Worm (Caenorhabditis elegans) whole organism, L1 larva: ENCODE measurements around the gene C16D9.4.

Experiments
- C04F5.9 ChIP-seq: sonication (generic microtip); optimal IDR thresholded peaks from 2 replicates; lab custom pipeline; 2016; ENCODE audit warnings: missing genetic modification characterization, missing compliant biosample characterization
- C34B4.2 ChIP-seq: sonication (generic microtip); optimal IDR thresholded peaks from 2 replicates; lab custom pipeline; 2017; ENCODE audit warnings: mild to moderate bottlenecking, missing genetic modification characterization, missing compliant biosample characterization
- Y116A8C.19 ChIP-seq: sonication (generic microtip); optimal IDR thresholded peaks from 2 replicates; lab custom pipeline; 2016; ENCODE audit warnings: missing compliant biosample characterization, missing genetic modification characterization, borderline replicate concordance
- alr-1 ChIP-seq: fragments of 200-800 bp; sonication (Bioruptor generic); optimal IDR thresholded peaks from 2 replicates; lab custom pipeline; 2018; ENCODE audit warnings: borderline replicate concordance, mild to moderate bottlenecking, missing genetic modification characterization, missing compliant biosample characterization
- aly-2 ChIP-seq: fragments of 150-350 bp; optimal IDR thresholded peaks from 2 replicates; lab custom pipeline; 2014; ENCODE audit warnings: missing biosample characterization, missing genetic modification characterization
- ama-1 ChIP-seq: fragments of 150-350 bp; optimal IDR thresholded peaks from 2 replicates; lab custom pipeline; 2014
- blmp-1 ChIP-seq: fragments of 150-350 bp; optimal IDR thresholded peaks from 2 replicates; lab custom pipeline; 2014; ENCODE audit warnings: missing biosample characterization, missing genetic modification characterization
- ceh-82 ChIP-seq, 3 experiments: fragments of 150-350 bp in 1 of 3; sonication (generic microtip) in 2 of 3; optimal IDR thresholded peaks; 2 replicates each; lab custom pipeline; 2014 to 2017; ENCODE audit warnings: missing biosample characterization in 3 of 3, missing genetic modification characterization in 3 of 3
- ces-1 ChIP-seq: fragments of 150-350 bp; optimal IDR thresholded peaks from 2 replicates; lab custom pipeline; 2014; ENCODE audit warnings: missing biosample characterization, missing genetic modification reagents, missing genetic modification characterization
- dpl-1 ChIP-seq, 3 experiments: fragments of 150-350 bp in 2 of 3; sonication (generic microtip) in 1 of 3; optimal IDR thresholded peaks; 2 replicates each; lab custom pipeline; 2014 to 2017; ENCODE audit warnings: missing biosample characterization in 3 of 3, missing genetic modification characterization in 3 of 3, missing genetic modification reagents in 3 of 3
- dsc-1 ChIP-seq: sonication (generic microtip); optimal IDR thresholded peaks from 2 replicates; lab custom pipeline; 2016; ENCODE audit warnings: mild to moderate bottlenecking, missing genetic modification characterization, missing compliant biosample characterization
- efl-1 ChIP-seq, 4 experiments: fragments of 150-350 bp; optimal IDR thresholded peaks in 3 of 4; peaks in 1 of 4; 1 replicate in 1 of 4; 2 replicates in 3 of 4; lab custom pipeline; 2014; ENCODE audit warnings: missing biosample characterization in 2 of 4, missing genetic modification characterization in 2 of 4, missing genetic modification reagents in 2 of 4
- efl-3 ChIP-seq: fragments of 200-800 bp; sonication (Bioruptor generic); optimal IDR thresholded peaks from 2 replicates; lab custom pipeline; 2018; ENCODE audit warnings: mild to moderate bottlenecking, missing genetic modification characterization, missing compliant biosample characterization
- egl-27 ChIP-seq, 2 experiments: fragments of 150-350 bp in 1 of 2; sonication (generic microtip); optimal IDR thresholded peaks; 3 replicates each; lab custom pipeline; 2017 to 2018; ENCODE audit warnings: missing biosample characterization in 2 of 2, missing genetic modification characterization in 2 of 2, missing genetic modification reagents in 2 of 2
- fkh-10 ChIP-seq: sonication (generic microtip); optimal IDR thresholded peaks from 2 replicates; lab custom pipeline; 2017; ENCODE audit warnings: missing biosample characterization, missing genetic modification reagents, missing genetic modification characterization
- fkh-4 ChIP-seq: sonication (generic microtip); optimal IDR thresholded peaks from 2 replicates; lab custom pipeline; 2016; ENCODE audit warnings: missing compliant biosample characterization, missing genetic modification characterization, borderline replicate concordance
- grh-1 ChIP-seq: fragments of 200-800 bp; sonication (Bioruptor generic); IDR thresholded peaks from 2 replicates; pipeline ENCODE4 v1.3.6; 2022; ENCODE audit warnings: missing genetic modification reagents, missing genetic modification characterization, missing compliant biosample characterization
- irx-1 ChIP-seq: sonication (generic microtip); optimal IDR thresholded peaks from 2 replicates; lab custom pipeline; 2016; ENCODE audit warnings: missing genetic modification characterization, missing compliant biosample characterization
- isw-1 ChIP-seq: fragments of 200-800 bp; sonication (Bioruptor generic); IDR thresholded peaks from 2 replicates; pipeline ENCODE4 v1.3.6; 2022; ENCODE audit warnings: missing genetic modification characterization, missing compliant biosample characterization
- jun-1 ChIP-seq: fragments of 150-350 bp; optimal IDR thresholded peaks from 2 replicates; lab custom pipeline; 2014; ENCODE audit warnings: missing biosample characterization, missing genetic modification reagents, missing genetic modification characterization
- lin-14 ChIP-seq: fragments of 200-800 bp; sonication (Bioruptor generic); optimal IDR thresholded peaks from 2 replicates; lab custom pipeline; 2018; ENCODE audit warnings: mild to moderate bottlenecking, missing genetic modification characterization, moderate library complexity, missing compliant biosample characterization
- lin-15B ChIP-seq: fragments of 150-350 bp; sonication (generic microtip); optimal IDR thresholded peaks from 3 replicates; lab custom pipeline; 2014; ENCODE audit warnings: missing biosample characterization, missing genetic modification characterization
- lin-35 ChIP-seq, 2 experiments: fragments of 150-350 bp; optimal IDR thresholded peaks; 2 replicates each; lab custom pipeline; 2014; ENCODE audit warnings: missing biosample characterization in 2 of 2, missing genetic modification characterization in 2 of 2, missing genetic modification reagents in 2 of 2
- lir-3 ChIP-seq: sonication (generic microtip); optimal IDR thresholded peaks from 2 replicates; lab custom pipeline; 2016; ENCODE audit warnings: mild to moderate bottlenecking, missing genetic modification characterization, moderate library complexity, missing compliant biosample characterization; ENCODE audit not compliant: poor library complexity
- lsy-2 ChIP-seq, 2 experiments: fragments of 150-350 bp; optimal IDR thresholded peaks; 2 replicates each; lab custom pipeline; 2014; ENCODE audit warnings: missing biosample characterization in 2 of 2, missing genetic modification characterization in 2 of 2
- mab-9 ChIP-seq: fragments of 200-800 bp; sonication (Bioruptor generic); IDR thresholded peaks from 2 replicates; pipeline ENCODE4 v1.3.6; 2022; ENCODE audit warnings: missing genetic modification reagents, missing genetic modification characterization, missing compliant biosample characterization
- mef-2 ChIP-seq: fragments of 150-350 bp; optimal IDR thresholded peaks from 2 replicates; lab custom pipeline; 2014; ENCODE audit warnings: missing biosample characterization, missing genetic modification characterization
- nhr-12 ChIP-seq: sonication (generic microtip); optimal IDR thresholded peaks from 2 replicates; lab custom pipeline; 2017; ENCODE audit warnings: missing biosample characterization, missing genetic modification characterization
- nhr-20 ChIP-seq: sonication (generic microtip); optimal IDR thresholded peaks from 2 replicates; lab custom pipeline; 2016; ENCODE audit warnings: mild to moderate bottlenecking, missing genetic modification characterization, missing compliant biosample characterization
- nhr-237 ChIP-seq: fragments of 150-350 bp; optimal IDR thresholded peaks from 2 replicates; lab custom pipeline; 2014; ENCODE audit warnings: missing biosample characterization, missing genetic modification characterization
- nhr-47 ChIP-seq: sonication (generic microtip); optimal IDR thresholded peaks from 2 replicates; lab custom pipeline; 2016; ENCODE audit warnings: mild to moderate bottlenecking, missing genetic modification characterization, moderate library complexity, missing compliant biosample characterization
- nhr-77 ChIP-seq: fragments of 150-350 bp; optimal IDR thresholded peaks from 2 replicates; lab custom pipeline; 2014; ENCODE audit warnings: missing biosample characterization, missing genetic modification characterization
- nhr-85 ChIP-seq: sonication (generic microtip); peaks from one replicate; lab custom pipeline; 2016; ENCODE audit warnings: missing genetic modification characterization, inconsistent platforms, missing compliant biosample characterization
- nhr-90 ChIP-seq: sonication (generic microtip); optimal IDR thresholded peaks from 2 replicates; lab custom pipeline; 2016; ENCODE audit warnings: mild to moderate bottlenecking, missing genetic modification characterization, missing compliant biosample characterization; ENCODE audit not compliant: poor library complexity
- pag-3 ChIP-seq: sonication (generic microtip); optimal IDR thresholded peaks from 2 replicates; lab custom pipeline; 2017; ENCODE audit warnings: missing genetic modification characterization, mild to moderate bottlenecking, missing compliant biosample characterization, antibody characterized with exemption, borderline replicate concordance; ENCODE audit not compliant: insufficient read depth
- pax-3 ChIP-seq: fragments of 200-800 bp; sonication (Bioruptor generic); optimal IDR thresholded peaks from 2 replicates; lab custom pipeline; 2018; ENCODE audit warnings: mild to moderate bottlenecking, missing genetic modification characterization, moderate library complexity, missing compliant biosample characterization
- pqm-1 ChIP-seq: sonication (generic microtip); optimal IDR thresholded peaks from 3 replicates; lab custom pipeline; 2017; ENCODE audit warnings: missing biosample characterization, missing genetic modification characterization
- skn-1 ChIP-seq: fragments of 150-350 bp; optimal IDR thresholded peaks from 2 replicates; lab custom pipeline; 2014; ENCODE audit warnings: missing biosample characterization, missing genetic modification characterization
- snpc-4 ChIP-seq: fragments of 150-350 bp; optimal IDR thresholded peaks from 2 replicates; lab custom pipeline; 2014; ENCODE audit warnings: missing biosample characterization, missing genetic modification characterization
- snu-23 ChIP-seq: sonication (generic microtip); optimal IDR thresholded peaks from 2 replicates; lab custom pipeline; 2016; ENCODE audit warnings: missing genetic modification characterization, missing compliant biosample characterization
- sup-37 ChIP-seq: fragments of 200-800 bp; sonication (Bioruptor generic); optimal IDR thresholded peaks from 2 replicates; lab custom pipeline; 2018; ENCODE audit warnings: mild to moderate bottlenecking, missing genetic modification characterization, missing compliant biosample characterization
- unc-130 ChIP-seq: fragments of 150-350 bp; optimal IDR thresholded peaks from 2 replicates; lab custom pipeline; 2017; ENCODE audit warnings: missing biosample characterization, missing genetic modification characterization, inconsistent platforms
- unc-86 ChIP-seq: sonication (generic microtip); optimal IDR thresholded peaks from 2 replicates; lab custom pipeline; 2016; ENCODE audit warnings: missing genetic modification characterization, missing compliant biosample characterization
- unc-98 ChIP-seq: fragments of 200-800 bp; sonication (Bioruptor generic); IDR thresholded peaks from 2 replicates; pipeline ENCODE4 v1.3.6; 2022; ENCODE audit warnings: missing genetic modification characterization, missing compliant biosample characterization
- xbp-1 ChIP-seq: sonication (generic microtip); optimal IDR thresholded peaks from 2 replicates; lab custom pipeline; 2016; ENCODE audit warnings: missing genetic modification characterization, missing compliant biosample characterization
- zip-4 ChIP-seq: fragments of 200-800 bp; sonication (Bioruptor generic); optimal IDR thresholded peaks from 2 replicates; lab custom pipeline; 2018; ENCODE audit warnings: mild to moderate bottlenecking, missing genetic modification characterization, moderate library complexity, missing compliant biosample characterization
- ztf-11 ChIP-seq, 2 experiments: sonication (generic microtip); optimal IDR thresholded peaks; 2 replicates each; lab custom pipeline; 2016 to 2017; ENCODE audit warnings: missing genetic modification characterization in 2 of 2, missing biosample characterization in 1 of 2, missing compliant biosample characterization in 1 of 2

The C16D9.4 gene

ce11 chrV:8259016-8259415 is 16.3 kb upstream of the C16D9.4 start, which contains the start of gene C16D9.1:
Gene C16D9.1, plus strand, starts transcription at chrV:8259316.
- TF ChIP-seq unc-98 (GFP tag; lab: Robert Waterston, UW) (no peak), ceh-82 (tag; optimal IDR thresholded peaks at IDR 0.05; lab: Kevin White, UChicago) (no peak), dpl-1 (GFP tag; optimal IDR thresholded peaks at IDR 0.05; lab: Kevin White, UChicago) (no peak), lir-3 (no peak), lin-35 (GFP tag; optimal IDR thresholded peaks at IDR 0.05; lab: Kevin White, UChicago) (no peak), lin-15B (tag; lab: Kevin White, UChicago) (no peak), C34B4.2 (no peak), nhr-237 (tag; lab: Kevin White, UChicago) (no peak), egl-27 (tag; optimal IDR thresholded peaks at IDR 0.05; lab: Kevin White, UChicago) (no peak), alr-1 (no peak), efl-3 (GFP tag; lab: Kevin White, UChicago) (no peak), nhr-47 (tag; lab: Kevin White, UChicago) (no peak), nhr-20 (tag; lab: Kevin White, UChicago) (no peak), snpc-4 (tag; lab: Kevin White, UChicago) (no peak), dsc-1 (no peak), jun-1 (no peak), grh-1 (no peak), irx-1 (no peak)

- TF ChIP-seq aly-2 (no peak), ces-1 (no peak), pqm-1 (tag; lab: Kevin White, UChicago) (no peak), blmp-1 (tag; lab: Kevin White, UChicago) (peak; percentile 68), ama-1 (no peak), lin-14 (GFP tag; lab: Kevin White, UChicago) (peak; percentile 6), snpc-4 (tag; lab: Kevin White, UChicago) (no peak), Y116A8C.19 (tag; lab: Kevin White, UChicago) (no peak), sup-37 (no peak), nhr-20 (tag; lab: Kevin White, UChicago) (no peak), pax-3 (tag; lab: Kevin White, UChicago) (no peak)
Measured at ce11 chrV:8254973-8255372, 12.3 kb upstream of the C16D9.4 start.

DNA sequence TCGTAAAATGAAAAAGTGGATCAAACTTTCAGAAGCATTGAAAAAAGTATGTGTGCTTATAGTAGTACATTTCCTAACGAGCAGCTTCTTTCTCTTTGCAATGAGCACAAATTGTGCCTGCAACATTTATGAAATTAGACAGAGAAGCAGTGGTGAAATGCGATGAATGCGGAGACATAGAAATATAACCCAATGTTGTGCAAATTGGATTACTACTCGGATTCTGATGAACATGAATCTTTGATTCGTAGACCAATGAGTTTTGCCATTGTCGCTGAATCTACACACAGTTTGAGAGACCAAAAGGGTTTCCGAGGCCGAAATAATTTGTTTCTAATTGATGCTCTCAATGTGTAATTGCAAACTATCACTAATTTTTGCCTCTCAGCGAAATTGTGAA is 11.2 kb upstream of the C16D9.4 start:
- TF ChIP-seq C04F5.9 (tag; lab: Kevin White, UChicago): no peak
- no peak for TF ChIP-seq lsy-2 (tag; optimal IDR thresholded peaks at IDR 0.05; lab: Kevin White, UChicago)
- no peak for TF ChIP-seq unc-98 (GFP tag; lab: Robert Waterston, UW)
- no peak for TF ChIP-seq fkh-10
- no peak for TF ChIP-seq fkh-4
- no peak for TF ChIP-seq snpc-4 (tag; lab: Kevin White, UChicago)
- no peak for TF ChIP-seq zip-4 (GFP tag; lab: Kevin White, UChicago)
- peak; percentile 18 for TF ChIP-seq lin-14 (GFP tag; lab: Kevin White, UChicago)
- no peak for TF ChIP-seq mab-9
- no peak for TF ChIP-seq unc-130
- no peak for TF ChIP-seq efl-1 (optimal IDR thresholded peaks at IDR 0.05; lab: Kevin White, UChicago)
- TF ChIP-seq efl-1 (GFP tag; optimal IDR thresholded peaks at IDR 0.05 in 1 of 2; lab: Kevin White, UChicago): peak in 1 of 2 experiments; percentile 41

DNA sequence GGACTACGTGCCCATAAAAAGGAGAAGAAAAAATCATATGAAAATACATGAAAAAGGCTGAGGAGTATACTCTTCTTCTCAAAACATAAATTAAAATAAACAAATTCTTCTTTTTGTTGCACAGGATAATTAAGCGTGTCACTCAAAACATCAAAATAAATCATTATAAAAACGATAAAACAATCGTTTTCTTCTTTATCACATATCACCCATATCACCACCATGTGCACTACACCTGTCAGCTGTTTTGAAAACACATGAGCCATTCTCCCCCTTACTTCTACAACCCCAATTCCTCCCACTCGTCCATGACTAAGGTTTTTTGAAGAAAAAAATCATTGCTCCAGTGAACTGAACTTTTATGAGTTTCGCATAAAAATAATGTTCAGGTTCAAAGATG is 9.8 kb upstream of the C16D9.4 start:
- TF ChIP-seq unc-86 (tag; lab: Kevin White, UChicago) (no peak), nhr-85 (tag; lab: Kevin White, UChicago) (no peak), nhr-12 (tag; lab: Kevin White, UChicago) (no peak), lir-3 (no peak), nhr-90 (tag; lab: Kevin White, UChicago) (no peak), isw-1 (no peak), lsy-2 (tag; optimal IDR thresholded peaks at IDR 0.05; lab: Kevin White, UChicago) (peak in 1 of 2 experiments; percentile 28), pag-3 (tag; lab: Kevin White, UChicago) (no peak), nhr-237 (tag; lab: Kevin White, UChicago) (no peak), efl-1 (optimal IDR thresholded peaks at IDR 0.05; lab: Kevin White, UChicago) (no peak), efl-1 (GFP tag; optimal IDR thresholded peaks at IDR 0.05 in 1 of 2; lab: Kevin White, UChicago) (no peak), dpl-1 (GFP tag; optimal IDR thresholded peaks at IDR 0.05; lab: Kevin White, UChicago) (no peak), fkh-4 (no peak), snu-23 (GFP tag; lab: Kevin White, UChicago) (peak; percentile 21), mef-2 (no peak), xbp-1 (no peak), ztf-11 (tag; optimal IDR thresholded peaks at IDR 0.05; lab: Kevin White, UChicago) (no peak), skn-1 (tag; lab: Kevin White, UChicago) (no peak), nhr-77 (tag; lab: Kevin White, UChicago) (no peak), ama-1 (no peak)
